Worm (Caenorhabditis elegans): ENCODE measurements around the gene str-30.

str-30 gene

DNA sequence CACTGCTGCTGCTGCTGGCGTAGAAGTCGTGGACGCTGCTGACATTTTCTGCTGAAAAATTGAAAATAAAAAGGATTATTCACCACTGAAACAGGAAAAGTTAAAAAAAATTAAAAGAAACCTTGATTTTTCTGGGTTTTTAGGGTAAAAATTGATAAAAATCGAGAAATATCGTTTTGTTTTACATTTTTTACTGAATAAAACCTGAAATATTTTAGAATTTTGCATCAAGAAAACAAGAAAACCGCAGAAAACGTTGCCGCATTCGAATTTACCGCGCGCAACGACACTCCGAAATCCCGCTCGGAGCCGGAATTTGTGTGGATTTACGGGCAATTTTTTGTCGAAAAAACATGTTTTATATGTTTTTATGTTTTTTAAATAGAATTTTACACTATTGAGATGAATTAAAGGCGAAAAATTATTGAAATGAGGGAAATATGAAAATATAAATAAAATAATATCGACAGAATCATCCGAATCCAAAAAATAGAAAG lies 34.6 kb downstream of the str-30 start, which contains the start of gene chk-1 (continued):
- TF ChIP-seq alr-1 (tag; optimal IDR thresholded peaks at IDR 0.05; ENCODE audit: borderline replicate concordance), result no peak
- TF ChIP-seq nhr-84 (tag; optimal IDR thresholded peaks at IDR 0.05), result no peak
- peak; percentile 69 for TF ChIP-seq nhr-20 (tag; optimal IDR thresholded peaks at IDR 0.05)
- peak; percentile 13 for TF ChIP-seq mef-2 (tag; optimal IDR thresholded peaks at IDR 0.05)
- TF ChIP-seq snpc-4 (tag; optimal IDR thresholded peaks at IDR 0.05), result peak; percentile 58
- peak; percentile 48 for TF ChIP-seq dsc-1 (tag; optimal IDR thresholded peaks at IDR 0.05)
- TF ChIP-seq mep-1 (tag; optimal IDR thresholded peaks at IDR 0.05), result peak; percentile 87
- peak; percentile 43 for TF ChIP-seq F16B12.6 (tag; optimal IDR thresholded peaks at IDR 0.05)
- peak; percentile 22 for TF ChIP-seq nhr-77 (tag; optimal IDR thresholded peaks at IDR 0.05)
- peak; percentile 66 to 83 for TF ChIP-seq lsy-2 (tag; optimal IDR thresholded peaks at IDR 0.05)
- TF ChIP-seq ztf-11 (tag; optimal IDR thresholded peaks at IDR 0.05), result peak in 1 of 2 experiments; percentile 29
- no peak for TF ChIP-seq vab-15 (tag; optimal IDR thresholded peaks at IDR 0.05)
- TF ChIP-seq nhr-28 (tag; optimal IDR thresholded peaks at IDR 0.05), result no peak
- TF ChIP-seq nhr-90 (tag; optimal IDR thresholded peaks at IDR 0.05; ENCODE audit: poor library complexity), result peak; percentile 48
- TF ChIP-seq grh-1 (GFP tag; IDR thresholded peaks at IDR 0.05), result peak; percentile 12; the same call in 1 of the 2 replicates

DNA sequence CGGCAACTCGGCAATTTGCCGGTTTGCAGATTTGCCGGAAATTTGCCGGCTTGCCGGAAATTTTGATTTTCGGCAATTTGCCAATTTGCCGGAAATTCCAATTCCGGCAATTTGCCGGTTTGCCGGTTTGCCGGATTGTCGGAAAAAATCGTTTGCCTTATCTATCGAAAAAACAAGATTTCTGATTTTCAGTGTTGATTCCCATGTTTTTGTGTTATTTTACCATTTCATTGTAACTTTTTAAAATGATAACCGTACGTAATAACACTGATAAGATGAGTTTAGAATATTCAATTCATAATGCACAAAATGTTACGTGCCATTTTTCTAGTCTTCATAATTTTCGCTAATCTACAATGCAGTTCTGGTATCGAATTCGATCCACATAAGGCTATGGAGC lies 36.0 kb downstream of the str-30 start, which contains the start of gene oac-55:
Gene oac-55 (plus strand): TSS at position 301 of the 400 bp plus-strand sequence.
- TF ChIP-seq C34B4.2 (tag; optimal IDR thresholded peaks at IDR 0.05) (no peak), mdl-1 (tag; optimal IDR thresholded peaks at IDR 0.05) (no peak), lin-35 (GFP tag; optimal IDR thresholded peaks at IDR 0.05) (no peak), ztf-11 (tag; optimal IDR thresholded peaks at IDR 0.05) (no peak), ztf-4 (tag; optimal IDR thresholded peaks at IDR 0.05) (no peak), skn-1 (tag; optimal IDR thresholded peaks at IDR 0.05) (no peak), lin-13 (GFP tag; optimal IDR thresholded peaks at IDR 0.05) (no peak), sox-4 (tag; optimal IDR thresholded peaks at IDR 0.05) (no peak), sup-37 (GFP tag; optimal IDR thresholded peaks at IDR 0.05) (no peak), zip-4 (GFP tag; optimal IDR thresholded peaks at IDR 0.05) (no peak), ceh-88 (GFP tag; IDR thresholded peaks at IDR 0.05) (no peak), nhr-19 (GFP tag; conservative IDR thresholded peaks at IDR 0.05) (no peak), nhr-76 (tag; optimal IDR thresholded peaks at IDR 0.05) (no peak), hlh-17 (GFP tag; optimal IDR thresholded peaks at IDR 0.05; ENCODE audit: borderline replicate concordance) (no peak)

DNA sequence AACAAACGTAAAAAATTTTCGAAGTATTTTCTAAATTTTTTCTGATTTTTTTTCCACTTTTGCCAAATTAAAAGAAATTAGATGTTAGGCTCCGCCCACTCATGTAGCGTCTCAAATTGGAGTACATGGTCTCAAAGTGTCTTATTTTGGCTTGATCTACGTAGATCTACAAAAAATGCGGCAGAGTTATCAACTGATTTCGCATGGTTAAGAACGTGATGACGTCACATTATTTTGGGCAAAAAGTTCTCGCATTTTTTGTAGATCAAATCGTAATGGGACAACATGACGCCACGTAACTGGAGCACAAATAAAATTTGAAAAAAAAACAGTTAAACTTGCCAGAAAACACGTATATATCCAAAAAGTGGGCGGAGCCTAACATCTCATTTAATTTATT lies 37.0 kb downstream of the str-30 start:
- TF ChIP-seq Y116A8C.19 (tag; optimal IDR thresholded peaks at IDR 0.05; ENCODE audit: borderline replicate concordance) (no peak), mep-1 (tag; optimal IDR thresholded peaks at IDR 0.05) (no peak)

DNA sequence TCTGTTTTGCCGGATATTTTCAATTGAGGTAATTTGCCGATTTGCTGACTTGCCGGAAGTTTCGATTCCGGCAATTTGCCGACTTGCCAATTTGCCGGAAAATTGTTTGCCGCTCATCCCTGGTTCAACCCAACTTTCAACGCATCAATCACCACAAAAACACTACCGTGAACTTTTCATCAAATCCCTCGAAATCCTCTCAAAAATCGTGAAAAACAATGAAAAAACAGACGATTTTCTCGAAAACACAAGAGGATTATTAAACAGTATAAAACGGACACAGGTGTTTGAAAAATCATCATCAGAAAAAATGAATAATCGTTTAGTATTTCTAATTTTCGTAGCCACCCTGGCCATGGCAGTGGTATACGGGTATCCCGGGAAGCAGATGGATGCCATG lies 42.0 kb downstream of the str-30 start, which contains the start of gene Y39H10A.1:
Gene Y39H10A.1 (plus strand): TSS at position 301 of the 400 bp plus-strand sequence.
- TF ChIP-seq nhr-12 (tag; optimal IDR thresholded peaks at IDR 0.05), result no peak
- TF ChIP-seq irx-1 (tag; optimal IDR thresholded peaks at IDR 0.05), result no peak
- no peak for TF ChIP-seq hlh-17 (GFP tag; optimal IDR thresholded peaks at IDR 0.05; ENCODE audit: borderline replicate concordance)
- TF ChIP-seq rnt-1 (tag; optimal IDR thresholded peaks at IDR 0.05), result no peak
- TF ChIP-seq nhr-20 (tag; optimal IDR thresholded peaks at IDR 0.05), result no peak
- TF ChIP-seq skn-1 (tag; optimal IDR thresholded peaks at IDR 0.05), result no peak
- TF ChIP-seq ceh-82 (tag; optimal IDR thresholded peaks at IDR 0.05), result no peak
- no peak for TF ChIP-seq pax-3 (tag; optimal IDR thresholded peaks at IDR 0.05)
- no peak for TF ChIP-seq nhr-11 (tag; optimal IDR thresholded peaks at IDR 0.05)
- TF ChIP-seq nhr-47 (tag; optimal IDR thresholded peaks at IDR 0.05), result no peak
- no peak for TF ChIP-seq unc-98 (GFP tag; IDR thresholded peaks at IDR 0.05)
- TF ChIP-seq isw-1 (GFP tag; IDR thresholded peaks at IDR 0.05), result no peak
